Worm (Caenorhabditis elegans) whole organism, late embryonic: ENCODE results near the gene str-38.

Source experiments
- lin-11 ChIP-seq: fragments of 200-800 bp; sonication (Bioruptor generic); optimal IDR thresholded peaks from 2 replicates; lab custom pipeline; 2018; ENCODE audit warnings: mild to moderate bottlenecking, missing genetic modification characterization, missing compliant biosample characterization
- madf-2 ChIP-seq: sonication (generic microtip); optimal IDR thresholded peaks from 2 replicates; lab custom pipeline; 2017; ENCODE audit warnings: missing genetic modification characterization, missing compliant biosample characterization
- nhr-11 ChIP-seq: fragments of 150-350 bp; optimal IDR thresholded peaks from 2 replicates; lab custom pipeline; 2014; ENCODE audit warnings: missing biosample characterization, missing genetic modification characterization
- unc-42 ChIP-seq: sonication (generic microtip); optimal IDR thresholded peaks from 2 replicates; lab custom pipeline; 2016; ENCODE audit warnings: missing genotype, missing genetic modification characterization, missing compliant biosample characterization
- unc-55 ChIP-seq: sonication (generic microtip); optimal IDR thresholded peaks from 2 replicates; lab custom pipeline; 2017; ENCODE audit warnings: missing biosample characterization, missing genetic modification reagents, missing genetic modification characterization

ce11 chrV:15752049-15752448 lies 19.9 kb upstream of the str-38 start, which contains the start of gene str-43:
- TF ChIP-seq nhr-11 (tag; lab: Kevin White, UChicago) (no peak), unc-42 (no peak), madf-2 (tag; lab: Kevin White, UChicago) (no peak), unc-55 (GFP tag; lab: Kevin White, UChicago) (no peak), lin-11 (tag; lab: Kevin White, UChicago) (no peak)
